Worm (Caenorhabditis elegans) whole organism, young adult: ENCODE measurements around the gene rps-1.

ENCODE experiments used
- B0019.2 ChIP-seq: fragments of 200-800 bp; sonication (Bioruptor generic); conservative IDR thresholded peaks from 2 replicates; pipeline ENCODE4 v1.3.6; 2022; ENCODE audit warnings: missing genetic modification reagents, missing genetic modification characterization, missing compliant biosample characterization
- F23B12.7 ChIP-seq: sonication (generic microtip); optimal IDR thresholded peaks from 2 replicates; lab custom pipeline; 2017; ENCODE audit warnings: missing genetic modification characterization, mild to moderate bottlenecking, missing compliant biosample characterization, antibody characterized with exemption, moderate library complexity; ENCODE audit not compliant: insufficient read depth
- F37B4.10 ChIP-seq: fragments of 200-800 bp; sonication (Bioruptor generic); IDR thresholded peaks from 2 replicates; pipeline ENCODE4 v1.3.6; 2022; ENCODE audit warnings: missing genetic modification characterization, missing compliant biosample characterization
- F52B5.7 ChIP-seq: sonication (generic microtip); optimal IDR thresholded peaks from 2 replicates; lab custom pipeline; 2016; ENCODE audit warnings: mild to moderate bottlenecking, missing genetic modification characterization, missing compliant biosample characterization
- F57C9.4 ChIP-seq: sonication (generic microtip); optimal IDR thresholded peaks from 2 replicates; lab custom pipeline; 2017; ENCODE audit warnings: mild to moderate bottlenecking, missing genetic modification characterization, missing compliant biosample characterization
- K11D2.4 ChIP-seq: fragments of 200-800 bp; sonication (Bioruptor generic); IDR thresholded peaks from 2 replicates; pipeline ENCODE4 v1.3.6; 2022; ENCODE audit warnings: missing genetic modification reagents, missing genetic modification characterization, missing compliant biosample characterization
- T26A5.8 ChIP-seq: sonication (generic microtip); optimal IDR thresholded peaks from 2 replicates; lab custom pipeline; 2016; ENCODE audit warnings: missing genetic modification characterization, missing compliant biosample characterization
- Y53F4B.3 ChIP-seq: fragments of 200-800 bp; sonication (Bioruptor generic); IDR thresholded peaks from 2 replicates; pipeline ENCODE4 v1.3.6; 2022; ENCODE audit warnings: missing genetic modification reagents, missing genetic modification characterization, missing compliant biosample characterization
- Y53G8AR.9 ChIP-seq: fragments of 200-800 bp; sonication (Bioruptor generic); conservative IDR thresholded peaks from 2 replicates; pipeline ENCODE4 v1.3.6; 2022; ENCODE audit warnings: missing genetic modification reagents, missing genetic modification characterization, missing compliant biosample characterization
- Y56A3A.18 ChIP-seq: fragments of 200-800 bp; sonication (Bioruptor generic); IDR thresholded peaks from 2 replicates; pipeline ENCODE4 v1.3.6; 2022; ENCODE audit warnings: missing genetic modification reagents, missing genetic modification characterization, missing compliant biosample characterization
- Y95B8A.8 ChIP-seq: fragments of 200-800 bp; sonication (Bioruptor generic); IDR thresholded peaks from 2 replicates; pipeline ENCODE4 v1.3.6; 2022; ENCODE audit warnings: missing genetic modification reagents, missing genetic modification characterization, missing compliant biosample characterization
- akir-1 ChIP-seq: fragments of 200-800 bp; sonication (Bioruptor generic); optimal IDR thresholded peaks from 2 replicates; lab custom pipeline; 2018; ENCODE audit warnings: mild to moderate bottlenecking, missing genetic modification characterization, moderate library complexity, missing compliant biosample characterization
- aptf-2 ChIP-seq: fragments of 200-800 bp; sonication (Bioruptor generic); conservative IDR thresholded peaks from 2 replicates; pipeline ENCODE4 v1.3.6; 2022; ENCODE audit warnings: missing genetic modification reagents, missing genetic modification characterization, missing compliant biosample characterization
- aptf-3 ChIP-seq: fragments of 200-800 bp; sonication (Bioruptor generic); IDR thresholded peaks from 2 replicates; pipeline ENCODE4 v1.3.6; 2022; ENCODE audit warnings: missing genetic modification characterization, missing compliant biosample characterization
- athp-1 ChIP-seq: sonication (generic microtip); optimal IDR thresholded peaks from 2 replicates; lab custom pipeline; 2017; ENCODE audit warnings: mild to moderate bottlenecking, missing genetic modification characterization, missing compliant biosample characterization
- attf-5 ChIP-seq: fragments of 200-800 bp; sonication (Bioruptor generic); optimal IDR thresholded peaks from 2 replicates; lab custom pipeline; 2018; ENCODE audit warnings: mild to moderate bottlenecking, missing genetic modification characterization, missing compliant biosample characterization
- attf-6 ChIP-seq: fragments of 200-800 bp; sonication (Bioruptor generic); IDR thresholded peaks from 2 replicates; pipeline ENCODE4 v1.3.6; 2022; ENCODE audit warnings: missing genetic modification reagents, missing genetic modification characterization, missing compliant biosample characterization
- bed-2 ChIP-seq: fragments of 200-800 bp; sonication (Bioruptor generic); IDR thresholded peaks from 2 replicates; pipeline ENCODE4 v1.3.6; 2022; ENCODE audit warnings: missing genetic modification reagents, missing genetic modification characterization, missing compliant biosample characterization
- ceh-27 ChIP-seq: fragments of 200-800 bp; sonication (Bioruptor generic); optimal IDR thresholded peaks from 2 replicates; lab custom pipeline; 2018; ENCODE audit warnings: mild to moderate bottlenecking, missing genetic modification characterization, moderate library complexity, missing compliant biosample characterization
- chd-7 ChIP-seq: sonication (generic microtip); optimal IDR thresholded peaks from 2 replicates; lab custom pipeline; 2016; ENCODE audit warnings: mild to moderate bottlenecking, missing genetic modification characterization, moderate library complexity, missing compliant biosample characterization
- die-1 ChIP-seq: sonication (generic microtip); optimal IDR thresholded peaks from 2 replicates; lab custom pipeline; 2016; ENCODE audit warnings: missing genotype, mild to moderate bottlenecking, missing genetic modification characterization, missing compliant biosample characterization
- dpl-1 ChIP-seq: fragments of 150-350 bp; optimal IDR thresholded peaks from 2 replicates; lab custom pipeline; 2014; ENCODE audit warnings: missing biosample characterization, missing genetic modification reagents, missing genetic modification characterization
- egl-18 ChIP-seq: fragments of 200-800 bp; sonication (Bioruptor generic); IDR thresholded peaks from 2 replicates; pipeline ENCODE4 v1.3.6; 2022; ENCODE audit warnings: missing genetic modification reagents, missing genetic modification characterization, missing compliant biosample characterization
- egl-44 ChIP-seq: fragments of 200-800 bp; sonication (Bioruptor generic); IDR thresholded peaks from 2 replicates; pipeline ENCODE4 v1.3.6; 2022; ENCODE audit warnings: missing genetic modification reagents, missing genetic modification characterization, missing compliant biosample characterization
- fkh-3 ChIP-seq: sonication (generic microtip); optimal IDR thresholded peaks from 2 replicates; lab custom pipeline; 2016; ENCODE audit warnings: mild to moderate bottlenecking, missing genetic modification characterization, missing compliant biosample characterization
- hmg-20 ChIP-seq: fragments of 200-800 bp; sonication (Bioruptor generic); IDR thresholded peaks from 2 replicates; pipeline ENCODE4 v1.3.6; 2022; ENCODE audit warnings: missing genetic modification reagents, missing genetic modification characterization, missing compliant biosample characterization
- hrde-1 ChIP-seq: sonication (generic microtip); optimal IDR thresholded peaks from 2 replicates; lab custom pipeline; 2016; ENCODE audit warnings: missing genetic modification characterization, mild to moderate bottlenecking, missing compliant biosample characterization, moderate library complexity, missing genotype, missing genetic modification reagents, borderline replicate concordance
- hsf-1 ChIP-seq: fragments of 200-800 bp; sonication (Bioruptor generic); IDR thresholded peaks from 2 replicates; pipeline ENCODE4 v1.3.6; 2022; ENCODE audit warnings: missing genetic modification reagents, missing genetic modification characterization, missing compliant biosample characterization
- let-526 ChIP-seq: fragments of 200-800 bp; sonication (Bioruptor generic); IDR thresholded peaks from 2 replicates; pipeline ENCODE4 v1.3.6; 2022; ENCODE audit warnings: missing genetic modification reagents, missing genetic modification characterization, missing compliant biosample characterization
- lin-35 ChIP-seq, 3 experiments: fragments of 150-350 bp in 2 of 3; sonication (generic microtip) in 1 of 3; optimal IDR thresholded peaks; 2 replicates each; lab custom pipeline; 2014 to 2018; ENCODE audit warnings: missing biosample characterization in 3 of 3, missing genetic modification characterization in 3 of 3, missing genetic modification reagents in 3 of 3
- lin-40 ChIP-seq: sonication (generic microtip); optimal IDR thresholded peaks from 2 replicates; lab custom pipeline; 2016; ENCODE audit warnings: missing genetic modification characterization, mild to moderate bottlenecking, missing compliant biosample characterization, missing genotype, missing genetic modification reagents
- lir-1 ChIP-seq: fragments of 200-800 bp; sonication (Bioruptor generic); conservative IDR thresholded peaks from 2 replicates; pipeline ENCODE4 v1.3.6; 2022; ENCODE audit warnings: missing genetic modification reagents, missing genetic modification characterization, missing compliant biosample characterization
- lsl-1 ChIP-seq: fragments of 200-800 bp; sonication (Bioruptor generic); optimal IDR thresholded peaks from 2 replicates; lab custom pipeline; 2018; ENCODE audit warnings: mild to moderate bottlenecking, missing genetic modification characterization, moderate library complexity, missing compliant biosample characterization
- madf-10 ChIP-seq: sonication (generic microtip); optimal IDR thresholded peaks from 2 replicates; lab custom pipeline; 2016; ENCODE audit warnings: mild to moderate bottlenecking, missing genetic modification characterization, missing compliant biosample characterization
- mel-28 ChIP-seq: sonication (generic microtip); optimal IDR thresholded peaks from 2 replicates; lab custom pipeline; 2016; ENCODE audit warnings: borderline replicate concordance, mild to moderate bottlenecking, missing genetic modification characterization, missing compliant biosample characterization
- nfya-1 ChIP-seq: sonication (generic microtip); optimal IDR thresholded peaks from 2 replicates; lab custom pipeline; 2017; ENCODE audit warnings: antibody characterized with exemption, missing compliant biosample characterization, missing genetic modification characterization, borderline replicate concordance; ENCODE audit not compliant: insufficient read depth
- nfya-2 ChIP-seq: fragments of 200-800 bp; sonication (Bioruptor generic); IDR thresholded peaks from 2 replicates; pipeline ENCODE4 v1.3.6; 2022; ENCODE audit warnings: missing genetic modification reagents, missing genetic modification characterization, missing compliant biosample characterization
- pha-4 ChIP-seq: fragments of 150-350 bp; sonication (generic microtip); optimal IDR thresholded peaks from 2 replicates; lab custom pipeline; 2014; ENCODE audit warnings: missing biosample characterization, missing genetic modification reagents, missing genetic modification characterization
- sea-2 ChIP-seq: fragments of 200-800 bp; sonication (Bioruptor generic); IDR thresholded peaks from 2 replicates; pipeline ENCODE4 v1.3.6; 2022; ENCODE audit warnings: missing genetic modification characterization, missing compliant biosample characterization
- snpc-4 ChIP-seq, 5 experiments: fragments of 150-350 bp in 1 of 5; sonication (generic microtip) in 4 of 5; optimal IDR thresholded peaks; 2 replicates each; lab custom pipeline; 2014 to 2018; ENCODE audit warnings: missing genetic modification characterization in 5 of 5, missing biosample characterization in 3 of 5, antibody characterized with exemption in 2 of 5, mild to moderate bottlenecking in 2 of 5, missing compliant biosample characterization in 2 of 5, missing genotype in 2 of 5, moderate library complexity in 2 of 5, missing genetic modification reagents in 1 of 5
- tbp1 ChIP-seq: fragments of 200-800 bp; sonication (Bioruptor generic); optimal IDR thresholded peaks from 2 replicates; lab custom pipeline; 2018; ENCODE audit warnings: mild to moderate bottlenecking, missing genetic modification characterization, missing compliant biosample characterization
- xnd-1 ChIP-seq: sonication (generic microtip); optimal IDR thresholded peaks from 2 replicates; lab custom pipeline; 2016; ENCODE audit warnings: missing genotype, missing genetic modification reagents, missing genetic modification characterization, missing compliant biosample characterization
- zfh-2 ChIP-seq: fragments of 200-800 bp; sonication (Bioruptor generic); conservative IDR thresholded peaks from 2 replicates; pipeline ENCODE4 v1.3.6; 2022; ENCODE audit warnings: missing genetic modification reagents, missing genetic modification characterization, missing compliant biosample characterization
- ztf-22 ChIP-seq: fragments of 200-800 bp; sonication (Bioruptor generic); optimal IDR thresholded peaks from 2 replicates; lab custom pipeline; 2018; ENCODE audit warnings: mild to moderate bottlenecking, missing genetic modification characterization, moderate library complexity, missing compliant biosample characterization

Gene rps-1

DNA sequence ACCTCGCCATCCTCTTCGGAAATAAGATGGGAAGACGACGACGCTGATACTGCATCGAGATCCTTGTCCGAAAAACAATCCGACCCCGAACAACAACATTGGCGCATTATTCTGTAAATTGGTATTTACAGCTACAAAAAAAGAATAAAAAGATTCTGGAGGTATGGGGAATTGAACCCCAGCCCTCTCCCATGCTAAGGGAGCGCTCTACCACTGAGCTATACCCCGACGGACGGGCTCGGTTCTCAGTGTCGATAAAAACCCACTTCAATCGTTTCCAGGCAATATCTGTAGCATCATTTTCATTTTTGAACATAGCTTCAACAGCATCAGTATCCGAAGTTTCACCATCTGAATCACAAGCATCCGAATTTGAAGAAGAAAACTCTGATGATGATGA lies 46.9 kb upstream of the rps-1 start (continued):
- TF ChIP-seq K11D2.4 (GFP tag; lab: Robert Waterston, UW) (no peak), attf-6 (GFP tag; lab: Robert Waterston, UW) (no peak), let-526 (no peak), xnd-1 (no peak), Y53G8AR.9 (GFP tag; lab: Robert Waterston, UW) (no peak), hrde-1 (no peak), aptf-3 (GFP tag; lab: Robert Waterston, UW) (no peak), athp-1 (tag; lab: Kevin White, UChicago) (no peak), nfya-2 (no peak), aptf-2 (GFP tag; lab: Robert Waterston, UW) (no peak), F57C9.4 (tag; lab: Kevin White, UChicago) (no peak), ztf-22 (GFP tag; lab: Kevin White, UChicago) (no peak)

DNA sequence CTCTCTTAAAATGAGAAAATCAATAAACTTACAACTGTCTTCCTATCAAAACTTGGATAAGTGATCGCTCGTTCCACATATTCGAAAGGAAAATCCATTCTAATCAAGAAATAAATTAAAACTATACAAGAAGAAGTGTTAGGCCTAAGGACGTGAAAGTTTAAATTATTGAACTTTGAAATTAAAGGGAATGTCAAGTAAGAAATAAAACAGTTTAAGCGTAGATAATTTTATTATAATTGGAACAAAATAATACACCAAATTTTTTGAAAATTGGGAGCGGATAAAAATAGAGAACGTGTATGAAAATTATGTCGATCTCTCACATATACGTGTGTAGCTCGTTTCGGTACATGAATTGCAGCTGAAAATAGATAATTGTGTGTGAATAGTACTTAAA lies 46.3 kb upstream of the rps-1 start, which contains the start of gene C28A5.6:
C28A5.6 (minus strand) TSS at position 101 of the 400 bp plus-strand sequence.
- no peak for TF ChIP-seq attf-6 (GFP tag; lab: Robert Waterston, UW)
- no peak for TF ChIP-seq tbp1
- no peak for TF ChIP-seq fkh-3
- no peak for TF ChIP-seq egl-44 (GFP tag; lab: Robert Waterston, UW)
- TF ChIP-seq hrde-1, result no peak
- no peak for TF ChIP-seq akir-1 (GFP tag; lab: Kevin White, UChicago)
- no peak for TF ChIP-seq die-1 (tag; lab: Kevin White, UChicago)
- no peak for TF ChIP-seq pha-4 (tag; lab: Kevin White, UChicago)
- no peak for TF ChIP-seq athp-1 (tag; lab: Kevin White, UChicago)
- TF ChIP-seq mel-28, result no peak
- TF ChIP-seq lin-35 (GFP tag; optimal IDR thresholded peaks at IDR 0.05; lab: Kevin White, UChicago), result no peak
- no peak for TF ChIP-seq lin-40 (tag; lab: Kevin White, UChicago)

DNA sequence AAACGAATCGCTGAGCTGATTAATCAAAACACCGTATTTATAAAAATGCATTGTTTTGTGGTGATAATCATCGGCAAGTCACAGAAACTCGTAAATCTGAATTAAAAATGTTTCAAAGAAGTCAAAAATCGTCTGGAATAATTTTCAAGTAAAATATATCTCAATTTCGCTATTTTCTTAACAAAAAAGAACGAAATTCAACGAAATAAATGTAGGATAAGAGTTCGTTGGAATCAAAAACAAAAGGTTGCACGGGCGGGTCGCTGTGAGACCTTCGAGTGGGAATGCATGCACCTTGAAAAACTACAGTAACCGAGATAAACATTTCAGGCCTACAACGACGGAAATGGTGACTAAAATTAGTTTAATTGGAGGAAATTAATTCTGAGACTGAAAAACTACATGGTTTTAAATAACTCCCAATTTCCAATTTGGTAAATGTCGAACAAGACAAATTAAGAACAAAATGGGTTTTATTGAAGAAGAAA lies 41.4 kb upstream of the rps-1 start, which contains the start of gene C28A5.1:
C28A5.1 (minus strand) TSS at position 51 of the 488 bp plus-strand sequence.
- no peak for TF ChIP-seq F37B4.10
- TF ChIP-seq sea-2 (GFP tag; lab: Robert Waterston, UW), result no peak
- TF ChIP-seq ceh-27 (GFP tag; lab: Kevin White, UChicago), result no peak
- TF ChIP-seq bed-2, result no peak
- no peak; the same call in 1 of the 2 replicates for TF ChIP-seq hsf-1 (GFP tag; lab: Robert Waterston, UW)
- TF ChIP-seq nfya-1 (tag; lab: Kevin White, UChicago), result no peak
- TF ChIP-seq dpl-1 (GFP tag; lab: Kevin White, UChicago), result peak; percentile 44
- no peak for TF ChIP-seq aptf-2 (GFP tag; lab: Robert Waterston, UW)
- TF ChIP-seq lsl-1 (GFP tag; lab: Kevin White, UChicago), result peak; percentile 97
- TF ChIP-seq lir-1 (GFP tag; lab: Robert Waterston, UW), result no peak
- no peak for TF ChIP-seq hmg-20 (GFP tag; lab: Robert Waterston, UW)
- no peak for TF ChIP-seq zfh-2 (GFP tag; lab: Robert Waterston, UW)
- peak; percentile 65 for TF ChIP-seq F23B12.7
- 0 out of 2 replicates have a peak, but pooled peaks have one; percentile 25 for TF ChIP-seq Y56A3A.18 (GFP tag; lab: Robert Waterston, UW)
- TF ChIP-seq T26A5.8 (tag; lab: Kevin White, UChicago), result no peak
- TF ChIP-seq F52B5.7 (tag; lab: Kevin White, UChicago), result no peak
- TF ChIP-seq madf-10 (tag; lab: Kevin White, UChicago), result no peak
- TF ChIP-seq lin-40 (tag; lab: Kevin White, UChicago), result no peak
- no peak for TF ChIP-seq attf-5
- TF ChIP-seq B0019.2, result no peak
- TF ChIP-seq fkh-3, result no peak
- no peak for TF ChIP-seq pha-4 (tag; lab: Kevin White, UChicago)
- peak in 1 of 3 experiments; percentile 41 for TF ChIP-seq lin-35 (GFP tag; optimal IDR thresholded peaks at IDR 0.05; lab: Kevin White, UChicago)
- no peak for TF ChIP-seq chd-7 (tag; lab: Kevin White, UChicago)
- no peak for TF ChIP-seq egl-18 (GFP tag; lab: Robert Waterston, UW)
- TF ChIP-seq Y95B8A.8 (GFP tag; lab: Robert Waterston, UW), result 0 out of 2 replicates have a peak, but pooled peaks have one; percentile 63
- no peak for TF ChIP-seq Y53F4B.3 (GFP tag; lab: Robert Waterston, UW)
- peak; percentile 14 for TF ChIP-seq snpc-4 (GFP tag; optimal IDR thresholded peaks at IDR 0.05; lab: Kevin White, UChicago)
- TF ChIP-seq snpc-4 (tag; optimal IDR thresholded peaks at IDR 0.05; lab: Kevin White, UChicago), result peak in 2 of 4 experiments; percentile 14 to 34
